Worm (Caenorhabditis elegans) whole organism, late embryonic: Measurements from ENCODE around the gene K06H7.7.
A peak's percentile ranks its signal among the peaks of the same experiment; 100 is the strongest.

Experiments used
- C38D4.7 ChIP-seq: fragments of 200-800 bp; sonication (Bioruptor generic); optimal IDR thresholded peaks from 2 replicates; lab custom pipeline; 2018; ENCODE audit warnings: mild to moderate bottlenecking, missing genetic modification characterization, moderate library complexity, missing compliant biosample characterization
- K02D7.2 ChIP-seq: sonication (generic microtip); optimal IDR thresholded peaks from 2 replicates; lab custom pipeline; 2017; ENCODE audit warnings: mild to moderate bottlenecking, missing genetic modification characterization, missing compliant biosample characterization
- K09A11.1 ChIP-seq: sonication (generic microtip); optimal IDR thresholded peaks from 2 replicates; lab custom pipeline; 2017; ENCODE audit warnings: antibody characterized with exemption, mild to moderate bottlenecking, missing genetic modification characterization, missing compliant biosample characterization; ENCODE audit not compliant: insufficient read depth
- Y22D7AL.16 ChIP-seq: sonication (generic microtip); optimal IDR thresholded peaks from 2 replicates; lab custom pipeline; 2016; ENCODE audit warnings: missing genetic modification characterization, missing compliant biosample characterization
- ahr-1 ChIP-seq: sonication (generic microtip); optimal IDR thresholded peaks from 2 replicates; lab custom pipeline; 2016; ENCODE audit warnings: missing genetic modification characterization, missing compliant biosample characterization
- ama-1 ChIP-seq: fragments of 150-350 bp; optimal IDR thresholded peaks from 2 replicates; lab custom pipeline; 2014
- ceh-14 ChIP-seq: sonication (generic microtip); optimal IDR thresholded peaks from 2 replicates; lab custom pipeline; 2016; ENCODE audit warnings: missing genotype, missing genetic modification characterization, missing compliant biosample characterization
- ceh-18 ChIP-seq: sonication (generic microtip); optimal IDR thresholded peaks from 2 replicates; lab custom pipeline; 2016; ENCODE audit warnings: missing genetic modification characterization, missing compliant biosample characterization
- ceh-19 ChIP-seq: fragments of 200-800 bp; sonication (Bioruptor generic); optimal IDR thresholded peaks from 2 replicates; lab custom pipeline; 2018; ENCODE audit warnings: mild to moderate bottlenecking, missing genetic modification characterization, missing compliant biosample characterization
- ceh-2 ChIP-seq: sonication (generic microtip); optimal IDR thresholded peaks from 2 replicates; lab custom pipeline; 2016; ENCODE audit warnings: missing genotype, missing genetic modification characterization, missing compliant biosample characterization
- ceh-22 ChIP-seq: sonication (generic microtip); optimal IDR thresholded peaks from 2 replicates; lab custom pipeline; 2017; ENCODE audit warnings: missing biosample characterization, missing genetic modification characterization
- ceh-31 ChIP-seq: sonication (generic microtip); optimal IDR thresholded peaks from 2 replicates; lab custom pipeline; 2016; ENCODE audit warnings: missing genetic modification characterization, missing compliant biosample characterization
- ceh-34 ChIP-seq: sonication (generic microtip); optimal IDR thresholded peaks from 2 replicates; lab custom pipeline; 2016; ENCODE audit warnings: mild to moderate bottlenecking, missing genetic modification characterization, missing compliant biosample characterization
- ceh-45 ChIP-seq: fragments of 200-800 bp; sonication (Bioruptor generic); IDR thresholded peaks from 2 replicates; pipeline ENCODE4 v1.3.6; 2022; ENCODE audit warnings: missing genetic modification reagents, missing genetic modification characterization, missing compliant biosample characterization
- ceh-48 ChIP-seq: sonication (generic microtip); optimal IDR thresholded peaks from 2 replicates; lab custom pipeline; 2016; ENCODE audit warnings: missing genetic modification characterization, inconsistent platforms, missing compliant biosample characterization
- ceh-6 ChIP-seq: fragments of 200-800 bp; sonication (Bioruptor generic); optimal IDR thresholded peaks from 2 replicates; lab custom pipeline; 2018; ENCODE audit warnings: mild to moderate bottlenecking, missing genetic modification characterization, missing compliant biosample characterization
- dve-1 ChIP-seq: sonication (generic microtip); optimal IDR thresholded peaks from 2 replicates; lab custom pipeline; 2017; ENCODE audit warnings: antibody characterized with exemption, mild to moderate bottlenecking, missing genetic modification characterization, missing compliant biosample characterization
- elt-2 ChIP-seq: sonication (generic microtip); optimal IDR thresholded peaks from 2 replicates; lab custom pipeline; 2016; ENCODE audit warnings: missing genetic modification reagents, missing genetic modification characterization, missing compliant biosample characterization
- elt-4 ChIP-seq: sonication (generic microtip); optimal IDR thresholded peaks from 2 replicates; lab custom pipeline; 2016; ENCODE audit warnings: missing genetic modification characterization, missing compliant biosample characterization
- ets-4 ChIP-seq: sonication (generic microtip); optimal IDR thresholded peaks from 2 replicates; lab custom pipeline; 2016; ENCODE audit warnings: missing genetic modification characterization, missing compliant biosample characterization
- fax-1 ChIP-seq: sonication (generic microtip); optimal IDR thresholded peaks from 2 replicates; lab custom pipeline; 2016; ENCODE audit warnings: missing genotype, missing genetic modification characterization, missing compliant biosample characterization
- fkh-10 ChIP-seq: fragments of 150-350 bp; optimal IDR thresholded peaks from 2 replicates; lab custom pipeline; 2014; ENCODE audit warnings: missing biosample characterization, missing genetic modification reagents, missing genetic modification characterization
- hlh-13 ChIP-seq: fragments of 200-800 bp; sonication (Bioruptor generic); optimal IDR thresholded peaks from 2 replicates; lab custom pipeline; 2018; ENCODE audit warnings: mild to moderate bottlenecking, missing genetic modification characterization, missing compliant biosample characterization
- hlh-15 ChIP-seq: sonication (generic microtip); optimal IDR thresholded peaks from 2 replicates; lab custom pipeline; 2016; ENCODE audit warnings: missing genetic modification characterization, missing compliant biosample characterization
- hlh-30 ChIP-seq: sonication (generic microtip); optimal IDR thresholded peaks from 2 replicates; lab custom pipeline; 2017; ENCODE audit warnings: antibody characterized with exemption, missing genetic modification characterization, missing compliant biosample characterization; ENCODE audit not compliant: insufficient read depth
- hlh-6 ChIP-seq: sonication (generic microtip); optimal IDR thresholded peaks from 2 replicates; lab custom pipeline; 2016; ENCODE audit warnings: missing genotype, missing genetic modification characterization, missing compliant biosample characterization
- hlh-8 ChIP-seq: sonication (generic microtip); optimal IDR thresholded peaks from 2 replicates; lab custom pipeline; 2016; ENCODE audit warnings: missing genotype, missing genetic modification characterization, missing compliant biosample characterization
- lim-6 ChIP-seq: sonication (generic microtip); optimal IDR thresholded peaks from 2 replicates; lab custom pipeline; 2016; ENCODE audit warnings: missing genetic modification characterization, missing compliant biosample characterization
- madf-2 ChIP-seq: sonication (generic microtip); optimal IDR thresholded peaks from 2 replicates; lab custom pipeline; 2017; ENCODE audit warnings: missing genetic modification characterization, missing compliant biosample characterization
- mec-3 ChIP-seq: sonication (generic microtip); optimal IDR thresholded peaks from 2 replicates; lab custom pipeline; 2016; ENCODE audit warnings: borderline replicate concordance, missing genetic modification characterization, missing compliant biosample characterization
- nfya-1 ChIP-seq: sonication (generic microtip); optimal IDR thresholded peaks from 2 replicates; lab custom pipeline; 2017; ENCODE audit warnings: missing genetic modification characterization, mild to moderate bottlenecking, missing compliant biosample characterization, antibody characterized with exemption, moderate library complexity
- nhr-11 ChIP-seq: fragments of 150-350 bp; optimal IDR thresholded peaks from 2 replicates; lab custom pipeline; 2014; ENCODE audit warnings: missing biosample characterization, missing genetic modification characterization
- nhr-232 ChIP-seq: sonication (generic microtip); optimal IDR thresholded peaks from 2 replicates; lab custom pipeline; 2016; ENCODE audit warnings: missing genetic modification characterization, missing compliant biosample characterization
- odd-2 ChIP-seq: sonication (generic microtip); optimal IDR thresholded peaks from 2 replicates; lab custom pipeline; 2017; ENCODE audit warnings: antibody characterized with exemption, mild to moderate bottlenecking, missing genetic modification characterization, missing compliant biosample characterization
- pag-3 ChIP-seq: sonication (generic microtip); optimal IDR thresholded peaks from 2 replicates; lab custom pipeline; 2016; ENCODE audit warnings: missing compliant biosample characterization, missing genetic modification characterization, borderline replicate concordance
- pat-9 ChIP-seq: fragments of 200-800 bp; sonication (Bioruptor generic); optimal IDR thresholded peaks from 2 replicates; lab custom pipeline; 2018; ENCODE audit warnings: mild to moderate bottlenecking, missing genetic modification characterization, moderate library complexity, missing compliant biosample characterization
- pros-1 ChIP-seq: fragments of 150-350 bp; optimal IDR thresholded peaks from 2 replicates; lab custom pipeline; 2014; ENCODE audit warnings: missing biosample characterization, missing genetic modification reagents, missing genetic modification characterization
- ref-2 ChIP-seq: sonication (generic microtip); optimal IDR thresholded peaks from 2 replicates; lab custom pipeline; 2016; ENCODE audit warnings: missing genetic modification characterization, missing compliant biosample characterization
- sox-2 ChIP-seq: fragments of 200-800 bp; sonication (Bioruptor generic); IDR thresholded peaks from 2 replicates; pipeline ENCODE4 v1.3.6; 2022; ENCODE audit warnings: missing genetic modification reagents, missing genetic modification characterization, missing compliant biosample characterization
- syd-9 ChIP-seq: sonication (generic microtip); optimal IDR thresholded peaks from 2 replicates; lab custom pipeline; 2016; ENCODE audit warnings: mild to moderate bottlenecking, missing genetic modification characterization, moderate library complexity, missing compliant biosample characterization
- tbx-2 ChIP-seq: sonication (generic microtip); optimal IDR thresholded peaks from 2 replicates; lab custom pipeline; 2016; ENCODE audit warnings: missing genetic modification characterization, missing compliant biosample characterization
- tbx-7 ChIP-seq: sonication (generic microtip); optimal IDR thresholded peaks from 2 replicates; lab custom pipeline; 2016; ENCODE audit warnings: missing genotype, missing genetic modification characterization, missing compliant biosample characterization
- unc-3 ChIP-seq, 2 experiments: fragments of 200-800 bp in 1 of 2; sonication (Bioruptor generic) in 1 of 2; sonication (generic microtip) in 1 of 2; conservative IDR thresholded peaks in 1 of 2; optimal IDR thresholded peaks in 1 of 2; 2 replicates each; pipeline versions ENCODE4 v1.3.6 to Lab custom; 2016 to 2022; ENCODE audit warnings: missing compliant biosample characterization in 2 of 2, missing genetic modification characterization in 2 of 2, missing genetic modification reagents in 1 of 2
- unc-55 ChIP-seq: sonication (generic microtip); optimal IDR thresholded peaks from 2 replicates; lab custom pipeline; 2017; ENCODE audit warnings: missing biosample characterization, missing genetic modification reagents, missing genetic modification characterization
- unc-86 ChIP-seq: sonication (generic microtip); optimal IDR thresholded peaks from 2 replicates; lab custom pipeline; 2016; ENCODE audit warnings: missing genetic modification characterization, missing compliant biosample characterization
- zip-5 ChIP-seq: sonication (generic microtip); optimal IDR thresholded peaks from 2 replicates; lab custom pipeline; 2016; ENCODE audit warnings: missing genetic modification characterization, missing compliant biosample characterization

Gene K06H7.7

ce11 chrIII:8130177-8130902 is 45.1 kb upstream of the K06H7.7 start, which contains the start of the genes rpl-21 and C14B9.10 (continued):
- no peak for TF ChIP-seq syd-9 (tag; lab: Kevin White, UChicago)
- TF ChIP-seq K09A11.1 = no peak
- TF ChIP-seq ama-1 (lab: Kevin White, UChicago) = no peak
- peak; percentile 46 for TF ChIP-seq hlh-30 (tag; lab: Kevin White, UChicago)
- TF ChIP-seq dve-1 (tag; lab: Kevin White, UChicago) = peak; percentile 28
- no peak for TF ChIP-seq fkh-10 (GFP tag; lab: Kevin White, UChicago)
- TF ChIP-seq ceh-45 (GFP tag; lab: Robert Waterston, UW) = no peak

- TF ChIP-seq elt-4 (no peak), tbx-2 (tag; lab: Kevin White, UChicago) (no peak), lim-6 (tag; lab: Kevin White, UChicago) (no peak), hlh-8 (tag; lab: Kevin White, UChicago) (no peak), unc-86 (tag; lab: Kevin White, UChicago) (no peak), pag-3 (tag; lab: Kevin White, UChicago) (no peak), pat-9 (tag; lab: Kevin White, UChicago) (no peak), ceh-6 (no peak), Y22D7AL.16 (tag; lab: Kevin White, UChicago) (no peak), ceh-31 (tag; lab: Kevin White, UChicago) (no peak)
Measured at ce11 chrIII:8129195-8129594, 43.9 kb upstream of the K06H7.7 start.

- no peak for TF ChIP-seq fax-1
- TF ChIP-seq unc-86 (tag; lab: Kevin White, UChicago) = no peak
- no peak for TF ChIP-seq zip-5
- peak; percentile 23 for TF ChIP-seq tbx-2 (tag; lab: Kevin White, UChicago)
- no peak for TF ChIP-seq hlh-13 (GFP tag; lab: Kevin White, UChicago)
- peak; percentile 22 for TF ChIP-seq hlh-30 (tag; lab: Kevin White, UChicago)
- TF ChIP-seq K02D7.2 (tag; lab: Kevin White, UChicago) = no peak
- no peak for TF ChIP-seq hlh-6
- peak; percentile 28 for TF ChIP-seq ceh-2 (tag; lab: Kevin White, UChicago)
- TF ChIP-seq sox-2 (GFP tag; lab: Robert Waterston, UW) = no peak
- TF ChIP-seq nhr-11 (tag; lab: Kevin White, UChicago) = no peak
- TF ChIP-seq ref-2 (tag; lab: Kevin White, UChicago) = peak; percentile 34
- no peak for TF ChIP-seq nhr-232
- no peak for TF ChIP-seq ceh-22 (tag; lab: Kevin White, UChicago)
- no peak for TF ChIP-seq ama-1 (lab: Kevin White, UChicago)
- TF ChIP-seq ceh-45 (GFP tag; lab: Robert Waterston, UW) = no peak
- TF ChIP-seq elt-4 = no peak
- TF ChIP-seq elt-2 (tag; lab: Kevin White, UChicago) = peak; percentile 1
- TF ChIP-seq fkh-10 (GFP tag; lab: Kevin White, UChicago) = no peak
- TF ChIP-seq ceh-14 (tag; lab: Kevin White, UChicago) = peak; percentile 29
- TF ChIP-seq unc-55 = no peak
- peak; percentile 38 for TF ChIP-seq ceh-34 (tag; lab: Kevin White, UChicago)
- TF ChIP-seq ceh-48 (tag; lab: Kevin White, UChicago) = no peak
- TF ChIP-seq pros-1 = no peak
- TF ChIP-seq mec-3 (tag; lab: Kevin White, UChicago) = no peak
- TF ChIP-seq madf-2 (tag; lab: Kevin White, UChicago) = no peak
- no peak for TF ChIP-seq ets-4 (tag; lab: Kevin White, UChicago)
- peak; percentile 65 for TF ChIP-seq ceh-31 (tag; lab: Kevin White, UChicago)
- TF ChIP-seq C38D4.7 = no peak
- TF ChIP-seq ceh-18 (tag; lab: Kevin White, UChicago) = peak; percentile 21
- no peak for TF ChIP-seq Y22D7AL.16 (tag; lab: Kevin White, UChicago)
- TF ChIP-seq ceh-19 (GFP tag; lab: Kevin White, UChicago) = no peak
- TF ChIP-seq unc-3 (GFP tag; conservative IDR thresholded peaks at IDR 0.05; lab: Robert Waterston, UW) = no peak
- no peak for TF ChIP-seq unc-3 (tag; optimal IDR thresholded peaks at IDR 0.05; lab: Kevin White, UChicago)
- no peak for TF ChIP-seq tbx-7 (tag; lab: Kevin White, UChicago)
- no peak for TF ChIP-seq hlh-15 (tag; lab: Kevin White, UChicago)
- TF ChIP-seq ahr-1 (tag; lab: Kevin White, UChicago) = no peak
- no peak for TF ChIP-seq ceh-6
- peak; percentile 15 for TF ChIP-seq nfya-1 (tag; lab: Kevin White, UChicago)
- no peak for TF ChIP-seq odd-2
Measured at ce11 chrIII:8126978-8127377, 41.7 kb upstream of the K06H7.7 start.
